Fruit fly (Drosophila melanogaster): ENCODE measurements around the gene CG2983.

CG2983 gene

DNA sequence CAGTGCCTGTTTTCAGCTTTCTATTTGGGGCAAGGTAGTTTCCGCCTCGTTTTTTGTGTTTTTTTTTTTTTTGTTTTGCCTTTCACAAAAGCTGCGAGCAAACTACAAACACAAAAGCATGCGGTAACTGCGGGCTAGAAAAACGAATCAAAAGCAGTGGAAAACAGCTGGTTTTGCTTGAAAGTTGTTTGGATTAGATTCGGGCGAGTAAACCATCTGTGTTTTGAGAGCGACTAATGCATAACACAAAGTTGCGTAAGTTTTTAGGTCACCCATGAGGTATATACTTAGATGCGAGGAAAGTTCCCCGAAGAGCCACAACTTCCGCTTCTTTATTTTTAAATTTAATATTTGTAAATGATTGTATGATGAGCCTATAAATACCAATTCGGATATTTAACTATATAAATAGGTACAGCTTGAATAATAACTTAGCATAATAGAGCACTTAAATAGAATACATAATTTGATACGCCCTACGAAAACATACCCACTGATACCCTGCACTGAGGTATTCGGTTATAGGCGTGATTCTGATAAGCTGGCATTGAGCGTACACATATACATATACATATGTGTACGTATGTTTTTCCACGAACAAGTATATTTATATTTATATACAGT is 25.0 kb downstream of the CG2983 start (continued):
- TF ChIP-seq CG12071 (GFP tag; optimal IDR thresholded peaks at IDR 0.05) (peak; percentile 36), CG1832 (GFP tag; optimal IDR thresholded peaks at IDR 0.05) (no peak), CG17802 (tag; optimal IDR thresholded peaks at IDR 0.05) (no peak), Six4 (GFP tag; optimal IDR thresholded peaks at IDR 0.05) (no peak), usp (GFP tag; optimal IDR thresholded peaks at IDR 0.05) (no peak), CG15011 (GFP tag; optimal IDR thresholded peaks at IDR 0.05) (no peak), ham (GFP tag; IDR thresholded peaks at IDR 0.05) (no peak), CG1602 (GFP tag; optimal IDR thresholded peaks at IDR 0.05) (no peak), CG10274 (GFP tag; optimal IDR thresholded peaks at IDR 0.05) (peak; percentile 61), CG11247 (GFP tag; IDR thresholded peaks at IDR 0.05) (no peak), grn (GFP tag; optimal IDR thresholded peaks at IDR 0.05) (no peak), CG12391 (tag; optimal IDR thresholded peaks at IDR 0.05) (peak; percentile 3), inv (GFP tag; IDR thresholded peaks at IDR 0.05; ENCODE audit: partially characterized antibody) (no peak), Dbx (GFP tag; IDR thresholded peaks at IDR 0.05) (peak; percentile 26; the same call in 1 of the 3 replicates), E2f2 (GFP tag; IDR thresholded peaks at IDR 0.05) (0 out of 2 replicates have a peak, but pooled peaks have one; percentile 9), pros (GFP tag; optimal IDR thresholded peaks at IDR 0.05) (no peak), ranshi (GFP tag; IDR thresholded peaks at IDR 0.05) (no peak), Dad (GFP tag; optimal IDR thresholded peaks at IDR 0.05) (no peak), prd (optimal IDR thresholded peaks at IDR 0.05) (no peak), prd (GFP tag; IDR thresholded peaks at IDR 0.05) (peak; percentile 31; the same call in 1 of the 3 replicates), CG2129 (GFP tag; IDR thresholded peaks at IDR 0.05; ENCODE audit: partially characterized antibody) (no peak), CG17186 (GFP tag; optimal IDR thresholded peaks at IDR 0.05) (no peak), Neu2 (GFP tag; optimal IDR thresholded peaks at IDR 0.05; ENCODE audit: borderline replicate concordance) (no peak), Dp (GFP tag; optimal IDR thresholded peaks at IDR 0.05) (no peak), chn (GFP tag; optimal IDR thresholded peaks at IDR 0.05) (no peak), CG8388 (GFP tag; optimal IDR thresholded peaks at IDR 0.05) (no peak), nerfin-2 (GFP tag; IDR thresholded peaks at IDR 0.05; ENCODE audit: partially characterized antibody) (no peak), z (GFP tag; IDR thresholded peaks at IDR 0.05) (no peak), so (GFP tag; IDR thresholded peaks at IDR 0.05) (0 out of 3 replicates have a peak, but pooled peaks have one; percentile 43), Bdp1 (GFP tag; optimal IDR thresholded peaks at IDR 0.05) (no peak), dm (GFP tag; optimal IDR thresholded peaks at IDR 0.05) (no peak), CG5245 (GFP tag; optimal IDR thresholded peaks at IDR 0.05) (no peak), gce (GFP tag; IDR thresholded peaks at IDR 0.05) (no peak), trem (tag; optimal IDR thresholded peaks at IDR 0.05) (no peak), CG14710 (tag; optimal IDR thresholded peaks at IDR 0.05) (no peak), Hr78 (GFP tag; optimal IDR thresholded peaks at IDR 0.05) (no peak), MBD-R2 (GFP tag; IDR thresholded peaks at IDR 0.05) (no peak), crp (GFP tag; optimal IDR thresholded peaks at IDR 0.05) (peak in 1 of 2 experiments; percentile 34), CG6654 (GFP tag; optimal IDR thresholded peaks at IDR 0.05) (no peak), CG15073 (GFP tag; optimal IDR thresholded peaks at IDR 0.05) (no peak), CG9932 (GFP tag; IDR thresholded peaks at IDR 0.05) (peak; percentile 35; the same call in 1 of the 2 replicates), CG17361 (GFP tag; IDR thresholded peaks at IDR 0.05) (peak; percentile 34; the same call in 1 of the 3 replicates), mld (GFP tag; IDR thresholded peaks at IDR 0.05; ENCODE audit: partially characterized antibody) (no peak), CG33557 (GFP tag; optimal IDR thresholded peaks at IDR 0.05) (no peak), CG30403 (GFP tag; optimal IDR thresholded peaks at IDR 0.05) (no peak), eyg (GFP tag; optimal IDR thresholded peaks at IDR 0.05) (no peak), ara (GFP tag; IDR thresholded peaks at IDR 0.05) (no peak; the same call in 1 of the 2 replicates), CG16779 (GFP tag; IDR thresholded peaks at IDR 0.05) (no peak), esg (GFP tag; conservative IDR thresholded peaks at IDR 0.05) (0 out of 2 replicates have a peak, but pooled peaks have one; percentile 17), CG2875 (GFP tag; optimal IDR thresholded peaks at IDR 0.05) (peak; percentile 1)

All from whole organism, embryonic.